Worm (Caenorhabditis elegans) whole organism, L1 larva: ENCODE measurements around the gene W08E12.2.

ENCODE experiments used
- C04F5.9 ChIP-seq: sonication (generic microtip); optimal IDR thresholded peaks from 2 replicates; lab custom pipeline; 2016; ENCODE audit warnings: missing genetic modification characterization, missing compliant biosample characterization
- F16B12.6 ChIP-seq: fragments of 150-350 bp; optimal IDR thresholded peaks from 2 replicates; lab custom pipeline; 2014; ENCODE audit warnings: missing biosample characterization, missing genetic modification characterization
- aha-1 ChIP-seq: fragments of 150-350 bp; optimal IDR thresholded peaks from 2 replicates; lab custom pipeline; 2014; ENCODE audit warnings: missing biosample characterization, missing genetic modification characterization
- alr-1 ChIP-seq: fragments of 200-800 bp; sonication (Bioruptor generic); optimal IDR thresholded peaks from 2 replicates; lab custom pipeline; 2018; ENCODE audit warnings: borderline replicate concordance, mild to moderate bottlenecking, missing genetic modification characterization, missing compliant biosample characterization
- ama-1 ChIP-seq: fragments of 150-350 bp; optimal IDR thresholded peaks from 2 replicates; lab custom pipeline; 2014
- blmp-1 ChIP-seq: fragments of 150-350 bp; optimal IDR thresholded peaks from 2 replicates; lab custom pipeline; 2014; ENCODE audit warnings: missing biosample characterization, missing genetic modification characterization
- ceh-63 ChIP-seq: fragments of 200-800 bp; sonication (Bioruptor generic); optimal IDR thresholded peaks from 2 replicates; lab custom pipeline; 2018; ENCODE audit warnings: mild to moderate bottlenecking, missing genetic modification characterization, missing compliant biosample characterization
- ceh-8 ChIP-seq: fragments of 200-800 bp; sonication (Bioruptor generic); optimal IDR thresholded peaks from 2 replicates; lab custom pipeline; 2018; ENCODE audit warnings: mild to moderate bottlenecking, missing genetic modification characterization, moderate library complexity, missing compliant biosample characterization
- ceh-88 ChIP-seq: fragments of 200-800 bp; sonication (Bioruptor generic); IDR thresholded peaks from 2 replicates; pipeline ENCODE4 v1.3.6; 2022; ENCODE audit warnings: missing genetic modification characterization, missing compliant biosample characterization
- efl-1 ChIP-seq, 4 experiments: fragments of 150-350 bp; optimal IDR thresholded peaks in 3 of 4; peaks in 1 of 4; 1 replicate in 1 of 4; 2 replicates in 3 of 4; lab custom pipeline; 2014; ENCODE audit warnings: missing biosample characterization in 2 of 4, missing genetic modification characterization in 2 of 4, missing genetic modification reagents in 2 of 4
- efl-3 ChIP-seq: fragments of 200-800 bp; sonication (Bioruptor generic); optimal IDR thresholded peaks from 2 replicates; lab custom pipeline; 2018; ENCODE audit warnings: mild to moderate bottlenecking, missing genetic modification characterization, missing compliant biosample characterization
- egl-27 ChIP-seq, 2 experiments: fragments of 150-350 bp in 1 of 2; sonication (generic microtip); optimal IDR thresholded peaks; 3 replicates each; lab custom pipeline; 2017 to 2018; ENCODE audit warnings: missing biosample characterization in 2 of 2, missing genetic modification characterization in 2 of 2, missing genetic modification reagents in 2 of 2
- elt-2 ChIP-seq: sonication (generic microtip); optimal IDR thresholded peaks from 2 replicates; lab custom pipeline; 2016; ENCODE audit warnings: missing genetic modification characterization, mild to moderate bottlenecking, inconsistent platforms, missing compliant biosample characterization, missing genetic modification reagents
- elt-3 ChIP-seq, 6 experiments: fragments of 150-350 bp in 1 of 6; sonication (generic microtip); optimal IDR thresholded peaks; 2 replicates each; lab custom pipeline; 2017 to 2018; ENCODE audit warnings: missing biosample characterization in 6 of 6, missing genetic modification characterization in 6 of 6, inconsistent platforms in 1 of 6
- fkh-8 ChIP-seq: sonication (generic microtip); optimal IDR thresholded peaks from 2 replicates; lab custom pipeline; 2016; ENCODE audit warnings: mild to moderate bottlenecking, missing genetic modification characterization, missing compliant biosample characterization
- fos-1 ChIP-seq: fragments of 150-350 bp; optimal IDR thresholded peaks from 2 replicates; lab custom pipeline; 2014; ENCODE audit warnings: missing biosample characterization, missing genetic modification characterization
- grh-1 ChIP-seq: fragments of 200-800 bp; sonication (Bioruptor generic); IDR thresholded peaks from 2 replicates; pipeline ENCODE4 v1.3.6; 2022; ENCODE audit warnings: missing genetic modification reagents, missing genetic modification characterization, missing compliant biosample characterization
- hlh-4 ChIP-seq: sonication (generic microtip); optimal IDR thresholded peaks from 2 replicates; lab custom pipeline; 2016; ENCODE audit warnings: mild to moderate bottlenecking, missing genetic modification characterization, missing compliant biosample characterization
- hpl-2 ChIP-seq: fragments of 150-350 bp; optimal IDR thresholded peaks from 2 replicates; lab custom pipeline; 2014; ENCODE audit warnings: missing biosample characterization, missing genetic modification reagents, missing genetic modification characterization
- irx-1 ChIP-seq: sonication (generic microtip); optimal IDR thresholded peaks from 2 replicates; lab custom pipeline; 2016; ENCODE audit warnings: missing genetic modification characterization, missing compliant biosample characterization
- lin-14 ChIP-seq: fragments of 200-800 bp; sonication (Bioruptor generic); optimal IDR thresholded peaks from 2 replicates; lab custom pipeline; 2018; ENCODE audit warnings: mild to moderate bottlenecking, missing genetic modification characterization, moderate library complexity, missing compliant biosample characterization
- lin-15B ChIP-seq: fragments of 150-350 bp; sonication (generic microtip); optimal IDR thresholded peaks from 3 replicates; lab custom pipeline; 2014; ENCODE audit warnings: missing biosample characterization, missing genetic modification characterization
- lin-35 ChIP-seq, 2 experiments: fragments of 150-350 bp; optimal IDR thresholded peaks; 2 replicates each; lab custom pipeline; 2014; ENCODE audit warnings: missing biosample characterization in 2 of 2, missing genetic modification characterization in 2 of 2, missing genetic modification reagents in 2 of 2
- mab-9 ChIP-seq: fragments of 200-800 bp; sonication (Bioruptor generic); IDR thresholded peaks from 2 replicates; pipeline ENCODE4 v1.3.6; 2022; ENCODE audit warnings: missing genetic modification reagents, missing genetic modification characterization, missing compliant biosample characterization
- mep-1 ChIP-seq: fragments of 150-350 bp; optimal IDR thresholded peaks from 2 replicates; lab custom pipeline; 2014; ENCODE audit warnings: missing biosample characterization, missing genetic modification characterization
- nhr-12 ChIP-seq: sonication (generic microtip); optimal IDR thresholded peaks from 2 replicates; lab custom pipeline; 2017; ENCODE audit warnings: missing biosample characterization, missing genetic modification characterization
- nhr-77 ChIP-seq: fragments of 150-350 bp; optimal IDR thresholded peaks from 2 replicates; lab custom pipeline; 2014; ENCODE audit warnings: missing biosample characterization, missing genetic modification characterization
- nhr-85 ChIP-seq: sonication (generic microtip); peaks from one replicate; lab custom pipeline; 2016; ENCODE audit warnings: missing genetic modification characterization, inconsistent platforms, missing compliant biosample characterization
- nhr-90 ChIP-seq: sonication (generic microtip); optimal IDR thresholded peaks from 2 replicates; lab custom pipeline; 2016; ENCODE audit warnings: mild to moderate bottlenecking, missing genetic modification characterization, missing compliant biosample characterization; ENCODE audit not compliant: poor library complexity
- pqm-1 ChIP-seq: sonication (generic microtip); optimal IDR thresholded peaks from 3 replicates; lab custom pipeline; 2017; ENCODE audit warnings: missing biosample characterization, missing genetic modification characterization
- snu-23 ChIP-seq: sonication (generic microtip); optimal IDR thresholded peaks from 2 replicates; lab custom pipeline; 2016; ENCODE audit warnings: missing genetic modification characterization, missing compliant biosample characterization
- tlp-1 ChIP-seq: fragments of 150-350 bp; optimal IDR thresholded peaks from 2 replicates; lab custom pipeline; 2014; ENCODE audit warnings: missing biosample characterization, missing genetic modification characterization
- zip-4 ChIP-seq: fragments of 200-800 bp; sonication (Bioruptor generic); optimal IDR thresholded peaks from 2 replicates; lab custom pipeline; 2018; ENCODE audit warnings: mild to moderate bottlenecking, missing genetic modification characterization, moderate library complexity, missing compliant biosample characterization
- ztf-4 ChIP-seq: fragments of 150-350 bp; optimal IDR thresholded peaks from 2 replicates; lab custom pipeline; 2014; ENCODE audit warnings: missing biosample characterization, missing genetic modification characterization

The W08E12.2 gene

DNA sequence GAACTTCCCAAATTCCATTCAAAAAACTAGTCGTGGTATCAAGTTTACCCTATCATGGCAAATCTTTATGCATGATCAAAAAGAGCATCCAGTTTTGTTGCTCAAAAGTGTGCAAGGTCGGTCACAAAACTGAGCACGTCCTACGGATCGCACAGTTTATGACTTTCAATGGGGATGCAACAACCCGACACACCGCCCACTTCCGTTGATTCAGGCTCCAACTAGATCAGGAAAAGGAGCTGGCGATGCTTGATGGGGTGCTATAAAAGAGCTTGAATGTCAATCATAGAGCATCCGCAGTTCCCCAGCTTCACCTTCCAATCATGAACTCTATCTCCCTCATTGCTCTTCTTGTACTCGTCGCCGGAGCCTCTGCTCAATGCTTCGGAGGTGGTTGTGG is at the start of gene W08E12.2:
TSS of gene W08E12.2 (plus strand) at position 301 of the 400 bp plus-strand sequence.
- no peak for TF ChIP-seq efl-1 (optimal IDR thresholded peaks at IDR 0.05; lab: Kevin White, UChicago)
- TF ChIP-seq efl-1 (GFP tag; optimal IDR thresholded peaks at IDR 0.05 in 1 of 2; lab: Kevin White, UChicago): peak in 1 of 2 experiments; percentile 24
- TF ChIP-seq tlp-1 (tag; lab: Kevin White, UChicago): no peak

DNA sequence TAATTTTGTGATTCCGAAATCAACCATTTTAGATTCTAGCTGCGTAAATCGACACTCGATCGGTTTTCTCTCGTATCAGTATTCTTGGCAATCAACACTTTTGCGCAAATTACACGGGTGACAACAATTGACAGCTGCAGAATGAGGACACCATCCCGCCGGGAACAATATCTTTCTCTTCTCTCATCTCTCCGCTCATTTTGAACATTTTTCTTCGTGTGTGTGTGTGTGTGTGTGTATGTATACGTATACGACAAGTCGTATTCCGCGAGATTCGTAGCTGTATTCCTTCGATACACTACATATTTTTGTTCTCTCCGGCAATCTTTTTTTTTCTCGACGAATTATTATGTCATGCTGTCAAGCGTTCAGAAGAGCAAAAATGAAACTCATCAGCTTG is 48.8 kb upstream of the W08E12.2 start:
- no peak for TF ChIP-seq efl-1 (optimal IDR thresholded peaks at IDR 0.05; lab: Kevin White, UChicago)
- no peak for TF ChIP-seq efl-1 (GFP tag; optimal IDR thresholded peaks at IDR 0.05 in 1 of 2; lab: Kevin White, UChicago)
- peak in 1 of 2 experiments; percentile 9 for TF ChIP-seq lin-35 (GFP tag; optimal IDR thresholded peaks at IDR 0.05; lab: Kevin White, UChicago)
- no peak for TF ChIP-seq mab-9
- no peak for TF ChIP-seq efl-3 (GFP tag; lab: Kevin White, UChicago)
- no peak for TF ChIP-seq alr-1 (tag; lab: Kevin White, UChicago)
- no peak for TF ChIP-seq pqm-1 (tag; lab: Kevin White, UChicago)
- TF ChIP-seq lin-14 (GFP tag; lab: Kevin White, UChicago): peak; percentile 49
- no peak for TF ChIP-seq irx-1
- peak in 2 of 6 experiments; percentile 16 to 41 for TF ChIP-seq elt-3 (tag; optimal IDR thresholded peaks at IDR 0.05; lab: Kevin White, UChicago)
- TF ChIP-seq fkh-8: no peak
- TF ChIP-seq nhr-85 (tag; lab: Kevin White, UChicago): peak; percentile 37
- no peak for TF ChIP-seq aha-1 (tag; lab: Kevin White, UChicago)
- TF ChIP-seq snu-23: peak; percentile 6
- no peak for TF ChIP-seq nhr-12
- TF ChIP-seq blmp-1 (tag; lab: Kevin White, UChicago): peak; percentile 56
- no peak for TF ChIP-seq zip-4 (GFP tag; lab: Kevin White, UChicago)

DNA sequence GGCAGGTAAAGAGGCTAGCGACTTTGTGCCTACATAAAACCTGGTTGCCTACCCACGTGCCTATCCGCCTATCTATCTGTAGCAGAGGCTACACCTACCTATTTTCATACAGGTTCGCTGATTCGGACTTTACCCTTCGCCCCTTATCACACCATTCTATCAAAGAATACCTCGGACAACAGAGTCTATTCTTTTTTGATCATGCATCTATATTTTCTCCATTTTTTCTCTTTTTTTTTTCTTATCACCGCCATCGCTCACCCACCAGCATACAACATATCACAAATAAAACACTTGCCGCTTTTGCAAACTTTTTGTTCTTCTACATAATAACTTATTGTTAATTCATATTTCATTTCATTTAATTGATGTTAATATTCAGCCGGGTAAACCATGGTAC is 47.1 kb upstream of the W08E12.2 start, which contains the start of gene T26C12.1:
TSS of gene T26C12.1 (plus strand) at position 383 of the 400 bp plus-strand sequence.
- TF ChIP-seq nhr-90 (tag; lab: Kevin White, UChicago) (peak; percentile 19), hlh-4 (tag; lab: Kevin White, UChicago) (no peak), elt-2 (peak; percentile 41), efl-1 (optimal IDR thresholded peaks at IDR 0.05; lab: Kevin White, UChicago) (no peak), efl-1 (GFP tag; optimal IDR thresholded peaks at IDR 0.05 in 1 of 2; lab: Kevin White, UChicago) (peak in 1 of 2 experiments; percentile 14)

DNA sequence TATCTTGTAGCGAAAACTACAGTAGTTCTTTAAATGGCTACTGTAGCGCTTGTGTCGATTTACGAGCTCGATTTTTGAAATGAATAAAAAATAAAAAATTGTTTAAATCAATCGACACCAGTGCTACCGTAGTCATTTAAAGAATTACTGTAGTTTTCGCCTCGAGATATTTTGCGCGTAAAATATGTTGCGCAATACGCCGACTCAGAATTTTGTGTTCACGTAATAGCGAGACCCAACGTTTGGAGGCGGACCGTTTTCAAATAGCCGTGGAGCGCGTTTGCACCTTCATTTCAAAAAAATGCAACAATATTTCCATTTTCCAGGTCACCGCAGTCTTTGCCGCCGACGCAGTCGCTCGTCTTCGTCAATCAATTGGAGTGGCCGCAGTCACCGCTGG is 45.5 kb upstream of the W08E12.2 start:
- TF ChIP-seq hlh-4 (tag; lab: Kevin White, UChicago): no peak
- no peak for TF ChIP-seq ceh-63 (GFP tag; lab: Kevin White, UChicago)
- TF ChIP-seq ceh-8 (GFP tag; lab: Kevin White, UChicago): no peak
- no peak for TF ChIP-seq grh-1 (GFP tag; lab: Robert Waterston, UW)

DNA sequence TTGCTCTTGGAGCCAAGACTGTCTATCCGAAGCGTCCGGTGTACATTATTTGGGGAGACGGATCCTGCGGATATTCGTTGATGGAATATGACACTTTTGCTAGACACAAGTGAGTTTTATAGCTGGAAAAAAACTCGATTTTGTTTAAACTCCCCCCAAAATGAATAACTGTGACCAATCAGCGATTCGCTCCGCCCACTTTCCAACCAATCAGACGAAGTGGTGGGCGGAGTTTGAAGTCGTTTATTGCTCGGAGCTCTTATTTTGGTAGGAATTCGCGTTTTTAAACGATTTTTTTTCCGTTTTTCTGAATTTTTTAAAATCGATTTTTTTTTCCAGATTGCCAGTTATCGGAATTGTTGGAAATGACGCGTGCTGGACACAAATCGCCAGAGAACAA is 43.9 kb upstream of the W08E12.2 start:
- TF ChIP-seq C04F5.9 (tag; lab: Kevin White, UChicago) (no peak), ztf-4 (tag; lab: Kevin White, UChicago) (no peak), nhr-77 (tag; lab: Kevin White, UChicago) (no peak), grh-1 (GFP tag; lab: Robert Waterston, UW) (no peak), mab-9 (no peak), ama-1 (no peak), nhr-12 (no peak), ceh-88 (GFP tag; lab: Robert Waterston, UW) (no peak), fos-1 (no peak), hlh-4 (tag; lab: Kevin White, UChicago) (no peak), F16B12.6 (tag; lab: Kevin White, UChicago) (no peak), ceh-63 (GFP tag; lab: Kevin White, UChicago) (no peak), efl-3 (GFP tag; lab: Kevin White, UChicago) (no peak), efl-1 (optimal IDR thresholded peaks at IDR 0.05; lab: Kevin White, UChicago) (no peak), efl-1 (GFP tag; optimal IDR thresholded peaks at IDR 0.05 in 1 of 2; lab: Kevin White, UChicago) (no peak)

DNA sequence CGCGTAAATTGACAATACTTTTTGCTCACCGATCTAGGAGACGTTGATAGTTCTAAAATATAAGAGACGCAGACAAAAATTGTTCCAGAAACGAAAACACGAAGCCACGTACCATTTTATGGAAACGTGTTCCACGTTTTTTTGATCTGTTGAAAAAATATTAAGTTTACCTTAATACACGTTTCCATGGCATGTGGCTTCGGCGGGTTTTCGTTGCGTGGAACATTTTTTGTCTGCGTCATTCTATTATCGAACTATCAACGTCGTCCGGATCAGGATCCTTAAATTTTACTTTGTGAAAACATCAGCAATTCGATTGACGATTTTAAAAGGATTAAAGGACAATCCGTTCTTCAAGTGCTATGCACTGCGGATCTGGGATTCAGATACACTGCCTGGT is 40.0 kb upstream of the W08E12.2 start, which contains the start of gene T26C12.2:
TSS of gene T26C12.2 (minus strand) at position 101 of the 400 bp plus-strand sequence.
- TF ChIP-seq elt-3 (tag; optimal IDR thresholded peaks at IDR 0.05; lab: Kevin White, UChicago) (no peak), F16B12.6 (tag; lab: Kevin White, UChicago) (no peak), mep-1 (tag; lab: Kevin White, UChicago) (no peak), egl-27 (tag; optimal IDR thresholded peaks at IDR 0.05; lab: Kevin White, UChicago) (no peak), lin-15B (no peak), hpl-2 (GFP tag; lab: Kevin White, UChicago) (no peak)
